Fruit fly (Drosophila melanogaster) whole organism, embryonic: ENCODE results near the gene TbCMF46.

Experiments used
- Adf1 ChIP-seq: fragments of 200-800 bp; sonication (Bioruptor generic); IDR thresholded peaks from 2 replicates; pipeline ENCODE4 v1.3.6; 2022; ENCODE audit warnings: missing biosample characterization, missing genetic modification characterization
- Antp ChIP-seq: fragments of 200-800 bp; sonication (Bioruptor generic); optimal IDR thresholded peaks from 3 replicates; lab custom pipeline; 2016; ENCODE audit warnings: missing biosample characterization, missing genetic modification characterization
- Bgb ChIP-seq: fragments of 200-800 bp; sonication (Bioruptor generic); IDR thresholded peaks from 2 replicates; pipeline ENCODE4 v1.3.6; 2022; ENCODE audit warnings: missing biosample characterization, missing genetic modification characterization; ENCODE audit not compliant: partially characterized antibody
- CG10147 ChIP-seq: fragments of 200-800 bp; sonication (Bioruptor generic); optimal IDR thresholded peaks from 2 replicates; lab custom pipeline; 2019; ENCODE audit warnings: missing biosample characterization, mild to moderate bottlenecking, missing genetic modification characterization, moderate library complexity
- CG11456 ChIP-seq: fragments of 200-800 bp; sonication (Bioruptor generic); IDR thresholded peaks from 3 replicates; pipeline ENCODE4 v1.3.6; 2022; ENCODE audit warnings: missing biosample characterization, missing genetic modification characterization
- CG12104 ChIP-seq: fragments of 200-800 bp; sonication (Bioruptor generic); optimal IDR thresholded peaks from 3 replicates; lab custom pipeline; 2016; ENCODE audit warnings: missing biosample characterization, missing genetic modification characterization
- CG13424 ChIP-seq: fragments of 200-800 bp; sonication (Bioruptor generic); optimal IDR thresholded peaks from 2 replicates; lab custom pipeline; 2019; ENCODE audit warnings: missing biosample characterization, mild to moderate bottlenecking, missing genetic modification characterization, moderate library complexity
- CG14965 ChIP-seq: fragments of 200-800 bp; sonication (Bioruptor generic); optimal IDR thresholded peaks from 2 replicates; lab custom pipeline; 2016; ENCODE audit warnings: missing biosample characterization, missing genetic modification characterization, borderline replicate concordance
- CG15073 ChIP-seq: fragments of 200-800 bp; sonication (Bioruptor generic); optimal IDR thresholded peaks from 2 replicates; lab custom pipeline; 2016; ENCODE audit warnings: missing biosample characterization, missing genetic modification characterization
- CG15696 ChIP-seq: fragments of 200-800 bp; sonication (Bioruptor generic); optimal IDR thresholded peaks from 2 replicates; lab custom pipeline; 2019; ENCODE audit warnings: missing biosample characterization, mild to moderate bottlenecking, missing genetic modification characterization, moderate library complexity
- CG16813 ChIP-seq: fragments of 200-800 bp; sonication (Bioruptor generic); IDR thresholded peaks from 3 replicates; pipeline ENCODE4 v1.3.6; 2022; ENCODE audit warnings: missing biosample characterization, missing genetic modification characterization; ENCODE audit not compliant: partially characterized antibody
- CG17359 ChIP-seq: fragments of 200-800 bp; sonication (Bioruptor generic); optimal IDR thresholded peaks from 3 replicates; lab custom pipeline; 2018; ENCODE audit warnings: missing biosample characterization, mild to moderate bottlenecking, missing genetic modification characterization, moderate library complexity
- CG17829 ChIP-seq: fragments of 200-800 bp; optimal IDR thresholded peaks from 2 replicates; lab custom pipeline; 2019; ENCODE audit warnings: missing biosample characterization, mild to moderate bottlenecking, missing genetic modification characterization, moderate library complexity
- CG18476 ChIP-seq: fragments of 200-800 bp; sonication (Bioruptor generic); optimal IDR thresholded peaks from 2 replicates; lab custom pipeline; 2016; ENCODE audit warnings: missing biosample characterization, mild to moderate bottlenecking, missing genetic modification characterization
- CG33213 ChIP-seq: fragments of 200-800 bp; sonication (Bioruptor generic); optimal IDR thresholded peaks from 3 replicates; lab custom pipeline; 2016; ENCODE audit warnings: missing biosample characterization, missing genetic modification characterization
- CG6254 ChIP-seq: fragments of 200-800 bp; sonication (Bioruptor generic); optimal IDR thresholded peaks from 3 replicates; lab custom pipeline; 2017; ENCODE audit warnings: mild to moderate bottlenecking, missing biosample characterization, missing genetic modification reagents, missing genetic modification characterization
- CG8359 ChIP-seq: fragments of 200-800 bp; sonication (Bioruptor generic); optimal IDR thresholded peaks from 2 replicates; lab custom pipeline; 2017; ENCODE audit warnings: missing biosample characterization, mild to moderate bottlenecking, missing genetic modification characterization, borderline replicate concordance
- CG9437 ChIP-seq: fragments of 200-800 bp; sonication (Bioruptor generic); optimal IDR thresholded peaks from 2 replicates; lab custom pipeline; 2018; ENCODE audit warnings: missing biosample characterization, mild to moderate bottlenecking, missing genetic modification characterization
- Dek ChIP-seq: fragments of 200-800 bp; sonication (Bioruptor generic); optimal IDR thresholded peaks from 3 replicates; lab custom pipeline; 2019; ENCODE audit warnings: missing biosample characterization, mild to moderate bottlenecking, missing genetic modification characterization, moderate library complexity
- Ets97D ChIP-seq: fragments of 200-800 bp; sonication (Bioruptor generic); optimal IDR thresholded peaks from 3 replicates; lab custom pipeline; 2016; ENCODE audit warnings: missing biosample characterization, missing genetic modification characterization
- Fer1 ChIP-seq: fragments of 200-800 bp; sonication (Bioruptor generic); optimal IDR thresholded peaks from 2 replicates; lab custom pipeline; 2017; ENCODE audit warnings: missing biosample characterization, mild to moderate bottlenecking, missing genetic modification characterization
- H15 ChIP-seq: fragments of 200-800 bp; sonication (Bioruptor generic); IDR thresholded peaks from 3 replicates; pipeline ENCODE4 v1.3.6; 2022; ENCODE audit warnings: missing biosample characterization, missing genetic modification characterization
- HLHmδ ChIP-seq: fragments of 200-800 bp; sonication (Bioruptor generic); optimal IDR thresholded peaks from 2 replicates; lab custom pipeline; 2018; ENCODE audit warnings: missing biosample characterization, mild to moderate bottlenecking, missing genetic modification characterization, moderate library complexity
- HmgZ ChIP-seq: fragments of 200-800 bp; sonication (Bioruptor generic); optimal IDR thresholded peaks from 2 replicates; lab custom pipeline; 2018; ENCODE audit warnings: missing biosample characterization, mild to moderate bottlenecking, missing genetic modification characterization
- Hr39 ChIP-seq: fragments of >200 bp; optimal IDR thresholded peaks from 2 replicates; lab custom pipeline; 2017
- Hr51 ChIP-seq, 2 experiments: fragments of 200-800 bp; sonication (Bioruptor generic); optimal IDR thresholded peaks; 2 replicates in 1 of 2; 3 replicates in 1 of 2; lab custom pipeline; 2016 to 2018; ENCODE audit warnings: missing biosample characterization in 2 of 2, missing genetic modification characterization in 2 of 2, mild to moderate bottlenecking in 1 of 2, moderate library complexity in 1 of 2
- Opbp ChIP-seq: fragments of 200-800 bp; sonication (Bioruptor generic); IDR thresholded peaks from 3 replicates; pipeline ENCODE4 v1.3.6; 2022; ENCODE audit warnings: missing biosample characterization, missing genetic modification characterization; ENCODE audit not compliant: partially characterized antibody
- Scr ChIP-seq: fragments of 200-800 bp; sonication (Bioruptor generic); IDR thresholded peaks from 2 replicates; pipeline ENCODE4 v1.3.6; 2022; ENCODE audit warnings: missing biosample characterization, missing genetic modification characterization; ENCODE audit not compliant: partially characterized antibody
- Sox102F ChIP-seq: fragments of 200-800 bp; sonication (Bioruptor generic); optimal IDR thresholded peaks from 2 replicates; lab custom pipeline; 2018; ENCODE audit warnings: missing biosample characterization, mild to moderate bottlenecking, missing genetic modification characterization, moderate library complexity
- Sry-δ ChIP-seq: fragments of 200-800 bp; sonication (Bioruptor generic); optimal IDR thresholded peaks from 2 replicates; lab custom pipeline; 2016; ENCODE audit warnings: missing biosample characterization, missing genetic modification characterization
- Xbp1 ChIP-seq: fragments of 200-800 bp; sonication (Bioruptor generic); optimal IDR thresholded peaks from 3 replicates; lab custom pipeline; 2016; ENCODE audit warnings: missing biosample characterization, mild to moderate bottlenecking, missing genetic modification characterization
- ap ChIP-seq: fragments of 200-800 bp; sonication (Bioruptor generic); IDR thresholded peaks from 2 replicates; pipeline ENCODE4 v1.3.6; 2022; ENCODE audit warnings: missing biosample characterization, missing genetic modification characterization
- cg ChIP-seq: fragments of 200-800 bp; sonication (Bioruptor generic); optimal IDR thresholded peaks from 3 replicates; lab custom pipeline; 2019; ENCODE audit warnings: missing biosample characterization, mild to moderate bottlenecking, missing genetic modification characterization, moderate library complexity
- dan ChIP-seq: fragments of 200-800 bp; sonication (Bioruptor generic); IDR thresholded peaks from 2 replicates; pipeline ENCODE4 v1.3.6; 2022; ENCODE audit warnings: missing biosample characterization, missing genetic modification characterization
- disco-r ChIP-seq: fragments of 200-800 bp; sonication (Bioruptor generic); optimal IDR thresholded peaks from 2 replicates; lab custom pipeline; 2016; ENCODE audit warnings: missing biosample characterization, missing genetic modification characterization
- emc ChIP-seq: fragments of 200-800 bp; sonication (Bioruptor generic); optimal IDR thresholded peaks from 2 replicates; lab custom pipeline; 2016; ENCODE audit warnings: missing biosample characterization, missing genetic modification characterization
- ems ChIP-seq: fragments of 200-800 bp; sonication (Bioruptor generic); optimal IDR thresholded peaks from 3 replicates; lab custom pipeline; 2016; ENCODE audit warnings: missing biosample characterization, missing genetic modification characterization
- fd3F ChIP-seq: fragments of 200-800 bp; sonication (Bioruptor generic); optimal IDR thresholded peaks from 2 replicates; lab custom pipeline; 2018; ENCODE audit warnings: missing biosample characterization, mild to moderate bottlenecking, missing genetic modification characterization, moderate library complexity
- her ChIP-seq: fragments of 200-800 bp; sonication (Bioruptor generic); optimal IDR thresholded peaks from 2 replicates; lab custom pipeline; 2016; ENCODE audit warnings: missing biosample characterization, missing genetic modification characterization
- lola ChIP-seq, 3 experiments: fragments of >200 bp in 2 of 3; fragments of 200-800 bp in 1 of 3; sonication (Bioruptor generic) in 1 of 3; optimal IDR thresholded peaks; 2 replicates each; lab custom pipeline; 2017 to 2019; ENCODE audit warnings: missing biosample characterization in 3 of 3, missing genetic modification characterization in 3 of 3, mild to moderate bottlenecking in 1 of 3, moderate library complexity in 1 of 3
- lov ChIP-seq, 2 experiments: fragments of 200-800 bp in 1 of 2; fragments of >200 bp in 1 of 2; sonication (Bioruptor generic) in 1 of 2; IDR thresholded peaks in 1 of 2; optimal IDR thresholded peaks in 1 of 2; 2 replicates in 1 of 2; 3 replicates in 1 of 2; pipeline versions ENCODE4 v1.3.6 to Lab custom; 2017 to 2022; ENCODE audit warnings: missing biosample characterization in 1 of 2, missing genetic modification characterization in 1 of 2
- mam ChIP-seq: fragments of 200-800 bp; sonication (Bioruptor generic); optimal IDR thresholded peaks from 3 replicates; lab custom pipeline; 2016; ENCODE audit warnings: missing biosample characterization, missing genetic modification characterization
- org-1 ChIP-seq: fragments of 200-800 bp; sonication (Bioruptor generic); optimal IDR thresholded peaks from 2 replicates; lab custom pipeline; 2017; ENCODE audit warnings: missing biosample characterization, missing genetic modification characterization
- pho ChIP-seq: fragments of 200-800 bp; sonication (Bioruptor generic); optimal IDR thresholded peaks from 2 replicates; lab custom pipeline; 2016; ENCODE audit warnings: missing biosample characterization, missing genetic modification characterization
- pita ChIP-seq: fragments of 200-800 bp; sonication (Bioruptor generic); optimal IDR thresholded peaks from 2 replicates; lab custom pipeline; 2017; ENCODE audit warnings: missing biosample characterization, mild to moderate bottlenecking, missing genetic modification characterization
- seq ChIP-seq: fragments of 200-800 bp; sonication (Bioruptor generic); IDR thresholded peaks from 2 replicates; pipeline ENCODE4 v1.3.6; 2022; ENCODE audit warnings: missing biosample characterization, missing genetic modification characterization
- slou ChIP-seq: fragments of 200-800 bp; sonication (Bioruptor generic); optimal IDR thresholded peaks from 3 replicates; lab custom pipeline; 2016; ENCODE audit warnings: missing biosample characterization, missing genetic modification characterization
- toy ChIP-seq: fragments of 200-800 bp; sonication (Bioruptor generic); IDR thresholded peaks from 2 replicates; pipeline ENCODE4 v1.3.6; 2022; ENCODE audit warnings: missing biosample characterization, missing genetic modification characterization
- unpg ChIP-seq: fragments of 200-800 bp; sonication (Bioruptor generic); optimal IDR thresholded peaks from 3 replicates; lab custom pipeline; 2018; ENCODE audit warnings: missing biosample characterization, mild to moderate bottlenecking, missing genetic modification characterization, moderate library complexity
- zf30C ChIP-seq: fragments of 200-800 bp; sonication (Bioruptor generic); optimal IDR thresholded peaks from 3 replicates; lab custom pipeline; 2018; ENCODE audit warnings: missing biosample characterization, mild to moderate bottlenecking, missing genetic modification characterization

TbCMF46 gene

dm6 chr2L:9890576-9890975, 34.1 kb downstream of the TbCMF46 start, which contains the start of the genes CG34183 and CG4537 (continued):
- peak; percentile 43 for TF ChIP-seq HmgZ
- TF ChIP-seq ap (GFP tag; lab: Robert Waterston, UW) = no peak
- no peak for TF ChIP-seq CG12104 (GFP tag; lab: Kevin White, UChicago)
- no peak for TF ChIP-seq CG18476 (GFP tag; lab: Kevin White, UChicago)
- TF ChIP-seq Hr39 (lab: Kevin White, UChicago) = no peak
- no peak for TF ChIP-seq CG10147 (GFP tag; lab: Kevin White, UChicago)
- TF ChIP-seq CG9437 (GFP tag; lab: Kevin White, UChicago) = no peak
- TF ChIP-seq CG33213 = no peak
- TF ChIP-seq CG15696 = no peak
- no peak for TF ChIP-seq Adf1 (GFP tag; lab: Robert Waterston, UW)
- no peak for TF ChIP-seq lola (GFP tag; optimal IDR thresholded peaks at IDR 0.05; lab: Kevin White, UChicago)
- TF ChIP-seq seq (GFP tag; lab: Robert Waterston, UW) = no peak
- TF ChIP-seq Xbp1 (GFP tag; lab: Kevin White, UChicago) = no peak
- TF ChIP-seq org-1 (GFP tag; lab: Kevin White, UChicago) = no peak
- TF ChIP-seq zf30C (GFP tag; lab: Kevin White, UChicago) = no peak
- no peak for TF ChIP-seq Antp (GFP tag; lab: Kevin White, UChicago)
- no peak for TF ChIP-seq ems (GFP tag; lab: Kevin White, UChicago)
- no peak for TF ChIP-seq CG14965 (GFP tag; lab: Kevin White, UChicago)
- TF ChIP-seq CG11456 = no peak
- TF ChIP-seq CG17829 (tag; lab: Kevin White, UChicago) = peak; percentile 17
- peak; percentile 89 for TF ChIP-seq CG16813 (GFP tag; lab: Robert Waterston, UW)
- no peak for TF ChIP-seq emc (GFP tag; lab: Kevin White, UChicago)
- TF ChIP-seq fd3F (GFP tag; lab: Kevin White, UChicago) = no peak
- TF ChIP-seq Fer1 (GFP tag; lab: Kevin White, UChicago) = no peak
- TF ChIP-seq Sry-δ (GFP tag; lab: Kevin White, UChicago) = peak; percentile 91
- TF ChIP-seq pita (GFP tag; lab: Kevin White, UChicago) = no peak
- no peak for TF ChIP-seq CG13424 (tag; lab: Kevin White, UChicago)
- TF ChIP-seq Sox102F (GFP tag; lab: Kevin White, UChicago) = no peak
- TF ChIP-seq H15 (GFP tag; lab: Robert Waterston, UW) = no peak
- TF ChIP-seq HLHmδ (GFP tag; lab: Kevin White, UChicago) = no peak
- peak; percentile 39 for TF ChIP-seq Ets97D (GFP tag; lab: Kevin White, UChicago)
- TF ChIP-seq her = peak; percentile 3
- TF ChIP-seq CG15073 (GFP tag; lab: Kevin White, UChicago) = no peak
- no peak for TF ChIP-seq disco-r (GFP tag; lab: Kevin White, UChicago)
- TF ChIP-seq dan (GFP tag; lab: Robert Waterston, UW) = no peak
- no peak for TF ChIP-seq unpg (GFP tag; lab: Kevin White, UChicago)
- no peak for TF ChIP-seq lov (optimal IDR thresholded peaks at IDR 0.05; lab: Kevin White, UChicago)
- TF ChIP-seq lov (GFP tag; IDR thresholded peaks at IDR 0.05; lab: Robert Waterston, UW) = no peak
- TF ChIP-seq Opbp (GFP tag; lab: Robert Waterston, UW) = peak; percentile 91
- TF ChIP-seq Scr (GFP tag; lab: Robert Waterston, UW) = peak; percentile 90
- no peak for TF ChIP-seq CG17359 (tag; lab: Kevin White, UChicago)
- no peak for TF ChIP-seq toy (GFP tag; lab: Robert Waterston, UW)
- no peak for TF ChIP-seq Dek
- TF ChIP-seq slou = no peak
- TF ChIP-seq mam = no peak
- TF ChIP-seq CG8359 (GFP tag; lab: Kevin White, UChicago) = no peak
- no peak for TF ChIP-seq CG6254
- no peak for TF ChIP-seq cg (GFP tag; lab: Kevin White, UChicago)
- TF ChIP-seq pho (GFP tag; lab: Kevin White, UChicago) = no peak
- no peak for TF ChIP-seq Hr51 (GFP tag; optimal IDR thresholded peaks at IDR 0.05; lab: Kevin White, UChicago)
- peak; percentile 92 for TF ChIP-seq Bgb (GFP tag; lab: Robert Waterston, UW)
